Fruit fly (Drosophila melanogaster) whole organism, embryonic: ENCODE data around the gene Orc2.
A peak's percentile ranks its signal among the peaks of the same experiment; 100 is the strongest.

ENCODE experiments used
- Atf3 ChIP-seq: fragments of 200-800 bp; sonication (Bioruptor generic); optimal IDR thresholded peaks from 3 replicates; lab custom pipeline; 2016; ENCODE audit warnings: missing biosample characterization, missing genetic modification characterization
- Atf6 ChIP-seq: fragments of 200-800 bp; sonication (Bioruptor generic); IDR thresholded peaks from 2 replicates; pipeline ENCODE4 v1.3.6; 2022; ENCODE audit warnings: missing biosample characterization, missing genetic modification characterization
- Blimp-1 ChIP-seq: fragments of 200-800 bp; sonication (Bioruptor generic); optimal IDR thresholded peaks from 3 replicates; lab custom pipeline; 2018; ENCODE audit warnings: missing biosample characterization, missing genetic modification characterization, mild to moderate bottlenecking, moderate library complexity, missing genetic modification reagents
- CG10274 ChIP-seq: fragments of 200-800 bp; sonication (Bioruptor generic); optimal IDR thresholded peaks from 3 replicates; lab custom pipeline; 2017; ENCODE audit warnings: missing biosample characterization, mild to moderate bottlenecking, missing genetic modification characterization
- CG10654 ChIP-seq: fragments of 200-800 bp; sonication (Bioruptor generic); optimal IDR thresholded peaks from 2 replicates; lab custom pipeline; 2016; ENCODE audit warnings: missing biosample characterization, missing genetic modification characterization
- CG4404 ChIP-seq: fragments of 200-800 bp; sonication (Bioruptor generic); IDR thresholded peaks from 2 replicates; pipeline ENCODE4 v1.3.6; 2022; ENCODE audit warnings: missing biosample characterization, missing genetic modification characterization
- CG4424 ChIP-seq: fragments of 200-800 bp; sonication (Bioruptor generic); optimal IDR thresholded peaks from 3 replicates; lab custom pipeline; 2016; ENCODE audit warnings: missing biosample characterization, missing genetic modification characterization
- CG4730 ChIP-seq: fragments of 200-800 bp; sonication (Bioruptor generic); IDR thresholded peaks from 2 replicates; pipeline ENCODE4 v1.3.6; 2022; ENCODE audit warnings: missing biosample characterization, missing genetic modification characterization
- CG5953 ChIP-seq: fragments of 200-800 bp; sonication (Bioruptor generic); IDR thresholded peaks from 2 replicates; pipeline ENCODE4 v1.3.6; 2022; ENCODE audit warnings: missing biosample characterization, missing genetic modification characterization
- CG7372 ChIP-seq: fragments of 200-800 bp; sonication (Bioruptor generic); IDR thresholded peaks from 2 replicates; pipeline ENCODE4 v1.3.6; 2022; ENCODE audit warnings: missing biosample characterization, missing genetic modification characterization
- CG7556 ChIP-seq: fragments of 200-800 bp; sonication (Bioruptor generic); optimal IDR thresholded peaks from 2 replicates; lab custom pipeline; 2017; ENCODE audit warnings: missing biosample characterization, mild to moderate bottlenecking, missing genetic modification characterization
- CG7839 ChIP-seq: fragments of 200-800 bp; sonication (Bioruptor generic); optimal IDR thresholded peaks from 3 replicates; lab custom pipeline; 2018; ENCODE audit warnings: missing biosample characterization, mild to moderate bottlenecking, missing genetic modification characterization, moderate library complexity
- Hr3 ChIP-seq: fragments of 200-800 bp; sonication (Bioruptor generic); optimal IDR thresholded peaks from 3 replicates; lab custom pipeline; 2016; ENCODE audit warnings: missing biosample characterization, missing genetic modification characterization
- Hr51 ChIP-seq, 2 experiments: fragments of 200-800 bp; sonication (Bioruptor generic); optimal IDR thresholded peaks; 2 replicates in 1 of 2; 3 replicates in 1 of 2; lab custom pipeline; 2016 to 2018; ENCODE audit warnings: missing biosample characterization in 2 of 2, missing genetic modification characterization in 2 of 2, mild to moderate bottlenecking in 1 of 2, moderate library complexity in 1 of 2
- Med ChIP-seq: fragments of 200-800 bp; sonication (Bioruptor generic); peaks from one replicate; lab custom pipeline; 2016; ENCODE audit warnings: missing biosample characterization, missing genetic modification characterization, mild to moderate bottlenecking, inconsistent platforms, moderate library complexity
- Nf-YC ChIP-seq: fragments of 200-800 bp; optimal IDR thresholded peaks from 3 replicates; lab custom pipeline; 2019; ENCODE audit warnings: missing biosample characterization, mild to moderate bottlenecking, missing genetic modification characterization, moderate library complexity
- Ptx1 ChIP-seq: fragments of 200-800 bp; sonication (Bioruptor generic); IDR thresholded peaks from 2 replicates; pipeline ENCODE4 v1.3.6; 2022; ENCODE audit warnings: missing biosample characterization, missing genetic modification characterization
- Sox102F ChIP-seq: fragments of 200-800 bp; sonication (Bioruptor generic); optimal IDR thresholded peaks from 2 replicates; lab custom pipeline; 2018; ENCODE audit warnings: missing biosample characterization, mild to moderate bottlenecking, missing genetic modification characterization, moderate library complexity
- Stat92E ChIP-seq, 3 experiments: fragments of >200 bp in 2 of 3; fragments of 200-800 bp in 1 of 3; sonication (Bioruptor generic) in 1 of 3; optimal IDR thresholded peaks; 2 replicates each; lab custom pipeline; 2017 to 2019; ENCODE audit warnings: missing biosample characterization in 3 of 3, missing genetic modification characterization in 3 of 3, mild to moderate bottlenecking in 1 of 3, moderate library complexity in 1 of 3
- az2 ChIP-seq: fragments of 200-800 bp; sonication (Bioruptor generic); optimal IDR thresholded peaks from 3 replicates; lab custom pipeline; 2016; ENCODE audit warnings: missing biosample characterization, missing genetic modification characterization
- bigmax ChIP-seq: fragments of 200-800 bp; sonication (Bioruptor generic); optimal IDR thresholded peaks from 2 replicates; lab custom pipeline; 2018; ENCODE audit warnings: missing biosample characterization, mild to moderate bottlenecking, missing genetic modification characterization
- btn ChIP-seq: fragments of 200-800 bp; sonication (Bioruptor generic); optimal IDR thresholded peaks from 2 replicates; lab custom pipeline; 2016; ENCODE audit warnings: missing biosample characterization, missing genetic modification characterization
- cato ChIP-seq: fragments of 200-800 bp; sonication (Bioruptor generic); optimal IDR thresholded peaks from 2 replicates; lab custom pipeline; 2016; ENCODE audit warnings: missing biosample characterization, missing genetic modification characterization, borderline replicate concordance
- cwo ChIP-seq: fragments of 200-800 bp; sonication (Bioruptor generic); optimal IDR thresholded peaks from 3 replicates; lab custom pipeline; 2017; ENCODE audit warnings: missing biosample characterization, missing genetic modification characterization, mild to moderate bottlenecking, moderate library complexity, missing genetic modification reagents
- dysf ChIP-seq: fragments of 200-800 bp; sonication (Bioruptor generic); IDR thresholded peaks from 3 replicates; pipeline ENCODE4 v1.3.6; 2022; ENCODE audit warnings: missing biosample characterization, missing genetic modification characterization
- ftz-f1 ChIP-seq: fragments of 200-800 bp; sonication (Bioruptor generic); optimal IDR thresholded peaks from 2 replicates; lab custom pipeline; 2016; ENCODE audit warnings: missing biosample characterization, missing genetic modification characterization
- fu2 ChIP-seq: fragments of 200-800 bp; sonication (Bioruptor generic); optimal IDR thresholded peaks from 2 replicates; lab custom pipeline; 2016; ENCODE audit warnings: missing biosample characterization, missing genetic modification characterization
- gfzf ChIP-seq: fragments of 200-800 bp; sonication (Bioruptor generic); optimal IDR thresholded peaks from 2 replicates; lab custom pipeline; 2016; ENCODE audit warnings: missing biosample characterization, mild to moderate bottlenecking, missing genetic modification characterization, moderate library complexity
- ind ChIP-seq: fragments of 200-800 bp; sonication (Bioruptor generic); optimal IDR thresholded peaks from 3 replicates; lab custom pipeline; 2016; ENCODE audit warnings: missing biosample characterization, missing genetic modification characterization
- jumu ChIP-seq: fragments of 200-800 bp; sonication (Bioruptor generic); optimal IDR thresholded peaks from 3 replicates; lab custom pipeline; 2016; ENCODE audit warnings: missing biosample characterization, missing genetic modification characterization
- nerfin-1 ChIP-seq: fragments of 200-800 bp; sonication (Bioruptor generic); optimal IDR thresholded peaks from 3 replicates; lab custom pipeline; 2019; ENCODE audit warnings: missing biosample characterization, mild to moderate bottlenecking, missing genetic modification characterization, moderate library complexity
- nmo ChIP-seq: fragments of 200-800 bp; sonication (Bioruptor generic); optimal IDR thresholded peaks from 2 replicates; lab custom pipeline; 2018; ENCODE audit warnings: missing biosample characterization, mild to moderate bottlenecking, missing genetic modification characterization, moderate library complexity
- oc ChIP-seq: fragments of 200-800 bp; sonication (Bioruptor generic); optimal IDR thresholded peaks from 2 replicates; lab custom pipeline; 2018; ENCODE audit warnings: missing biosample characterization, mild to moderate bottlenecking, missing genetic modification characterization, moderate library complexity
- row ChIP-seq: fragments of 200-800 bp; sonication (Bioruptor generic); IDR thresholded peaks from 3 replicates; pipeline ENCODE4 v1.3.6; 2022; ENCODE audit warnings: missing biosample characterization, missing genetic modification characterization
- sc ChIP-seq, 3 experiments: fragments of >200 bp in 2 of 3; fragments of 200-800 bp in 1 of 3; sonication (Bioruptor generic) in 1 of 3; optimal IDR thresholded peaks; 2 replicates in 2 of 3; 3 replicates in 1 of 3; lab custom pipeline; 2017; ENCODE audit warnings: mild to moderate bottlenecking in 1 of 3, missing biosample characterization in 1 of 3, missing genetic modification characterization in 1 of 3, missing genetic modification reagents in 1 of 3
- schlank ChIP-seq: fragments of 200-800 bp; sonication (Bioruptor generic); optimal IDR thresholded peaks from 2 replicates; lab custom pipeline; 2018; ENCODE audit warnings: missing biosample characterization, mild to moderate bottlenecking, missing genetic modification characterization
- sens-2 ChIP-seq: fragments of 200-800 bp; sonication (Bioruptor generic); IDR thresholded peaks from 2 replicates; pipeline ENCODE4 v1.3.6; 2022; ENCODE audit warnings: missing biosample characterization, missing genetic modification characterization
- sob ChIP-seq: fragments of 200-800 bp; sonication (Bioruptor generic); IDR thresholded peaks from 2 replicates; pipeline ENCODE4 v1.3.6; 2022; ENCODE audit warnings: missing biosample characterization, missing genetic modification characterization
- unpg ChIP-seq: fragments of 200-800 bp; sonication (Bioruptor generic); optimal IDR thresholded peaks from 3 replicates; lab custom pipeline; 2018; ENCODE audit warnings: missing biosample characterization, mild to moderate bottlenecking, missing genetic modification characterization, moderate library complexity

The Orc2 gene

DNA sequence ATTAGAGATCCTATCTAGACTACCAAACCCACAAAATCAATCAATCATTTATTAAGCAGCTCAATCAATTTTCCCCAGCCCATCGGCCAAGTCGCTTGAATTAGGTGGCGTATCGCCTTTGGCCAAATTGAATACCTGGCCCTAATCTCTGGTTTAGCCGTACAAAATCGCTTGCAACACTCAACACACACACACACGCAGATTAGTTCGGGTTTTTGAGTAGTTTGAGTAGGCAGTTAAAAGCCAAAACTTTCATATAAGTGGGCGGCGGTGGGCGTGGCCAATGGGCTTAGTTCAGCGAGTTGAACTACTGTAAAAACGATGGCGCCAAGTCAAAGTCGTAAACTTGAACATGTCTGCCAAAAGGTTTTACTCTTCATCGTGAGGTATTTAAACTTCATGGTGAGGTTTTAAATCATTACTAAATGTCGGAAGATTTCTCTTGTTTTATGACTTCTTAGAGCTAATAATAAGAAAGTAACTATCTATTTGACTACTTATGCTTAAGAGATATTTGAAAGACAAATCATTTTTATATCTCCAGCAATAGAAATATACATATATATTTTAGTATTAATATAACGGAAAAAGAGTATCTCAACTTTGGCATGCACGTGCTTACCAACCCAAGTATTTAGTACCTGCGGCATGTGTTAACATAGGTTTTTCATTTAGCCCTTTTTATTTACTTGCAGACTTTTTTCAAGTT, 36.7 kb downstream of the Orc2 start (continued):
- TF ChIP-seq nmo (GFP tag; lab: Kevin White, UChicago) (peak; percentile 8), CG4730 (GFP tag; lab: Robert Waterston, UW) (no peak), az2 (no peak), schlank (tag; lab: Kevin White, UChicago) (no peak), oc (tag; lab: Kevin White, UChicago) (peak; percentile 73), CG4404 (GFP tag; lab: Robert Waterston, UW) (no peak), CG7372 (GFP tag; lab: Robert Waterston, UW) (no peak), bigmax (no peak), ftz-f1 (GFP tag; lab: Kevin White, UChicago) (no peak), sens-2 (no peak), CG7839 (tag; lab: Kevin White, UChicago) (peak; percentile 9), nerfin-1 (tag; lab: Kevin White, UChicago) (no peak), Blimp-1 (GFP tag; lab: Kevin White, UChicago) (no peak), Stat92E (GFP tag; optimal IDR thresholded peaks at IDR 0.05; lab: Kevin White, UChicago) (no peak), CG4424 (no peak), Atf3 (GFP tag; lab: Kevin White, UChicago) (no peak), cwo (GFP tag; lab: Kevin White, UChicago) (no peak), gfzf (GFP tag; lab: Kevin White, UChicago) (no peak), Med (GFP tag; lab: Kevin White, UChicago) (peak; percentile 28), Atf6 (GFP tag; lab: Robert Waterston, UW) (no peak), sob (GFP tag; lab: Robert Waterston, UW) (no peak), Ptx1 (GFP tag; lab: Robert Waterston, UW) (0 out of 2 replicates have a peak, but pooled peaks have one; percentile 20), CG10654 (GFP tag; lab: Kevin White, UChicago) (no peak), cato (GFP tag; lab: Kevin White, UChicago) (no peak), Hr51 (GFP tag; optimal IDR thresholded peaks at IDR 0.05; lab: Kevin White, UChicago) (peak in 1 of 2 experiments; percentile 36), ind (GFP tag; lab: Kevin White, UChicago) (no peak), Sox102F (peak; percentile 15), CG5953 (0 out of 2 replicates have a peak, but pooled peaks have one; percentile 41), dysf (GFP tag; lab: Robert Waterston, UW) (0 out of 3 replicates have a peak, but pooled peaks have one; percentile 22), CG7556 (GFP tag; lab: Kevin White, UChicago) (no peak), btn (GFP tag; lab: Kevin White, UChicago) (no peak), CG10274 (GFP tag; lab: Kevin White, UChicago) (no peak), unpg (GFP tag; lab: Kevin White, UChicago) (peak; percentile 30), fu2 (GFP tag; lab: Kevin White, UChicago) (no peak), Nf-YC (tag; lab: Kevin White, UChicago) (peak; percentile 17), Hr3 (GFP tag; lab: Kevin White, UChicago) (no peak), sc (optimal IDR thresholded peaks at IDR 0.05; lab: Kevin White, UChicago) (no peak), sc (GFP tag; optimal IDR thresholded peaks at IDR 0.05; lab: Kevin White, UChicago) (no peak), row (peak; percentile 57; the same call in 2 of the 3 replicates), jumu (GFP tag; lab: Kevin White, UChicago) (no peak)
